Worm (Caenorhabditis elegans) whole organism, L3 larva: ENCODE measurements around the gene C35D10.5.

Experiments used
- R02D3.7 ChIP-seq: fragments of 150-350 bp; optimal IDR thresholded peaks from 2 replicates; lab custom pipeline; 2014; ENCODE audit warnings: missing biosample characterization, missing genetic modification characterization
- ZK546.5 ChIP-seq: sonication (generic microtip); optimal IDR thresholded peaks from 2 replicates; lab custom pipeline; 2017; ENCODE audit warnings: missing biosample characterization, missing genetic modification characterization
- aly-2 ChIP-seq: fragments of 150-350 bp; optimal IDR thresholded peaks from 2 replicates; lab custom pipeline; 2014; ENCODE audit warnings: missing biosample characterization, missing genetic modification characterization
- ceh-28 ChIP-seq: fragments of 150-350 bp; optimal IDR thresholded peaks from 2 replicates; lab custom pipeline; 2014; ENCODE audit warnings: missing biosample characterization, missing genetic modification reagents, missing genetic modification characterization
- ceh-82 ChIP-seq: fragments of 150-350 bp; optimal IDR thresholded peaks from 2 replicates; lab custom pipeline; 2014; ENCODE audit warnings: missing biosample characterization, missing genetic modification characterization
- ceh-9 ChIP-seq: sonication (generic microtip); optimal IDR thresholded peaks from 2 replicates; lab custom pipeline; 2018; ENCODE audit warnings: missing biosample characterization, missing genetic modification characterization
- daf-12 ChIP-seq: fragments of 150-350 bp; optimal IDR thresholded peaks from 2 replicates; lab custom pipeline; 2014; ENCODE audit warnings: missing biosample characterization, missing genetic modification reagents, missing genetic modification characterization
- egl-27 ChIP-seq: sonication (generic microtip); optimal IDR thresholded peaks from 4 replicates; lab custom pipeline; 2017; ENCODE audit warnings: missing biosample characterization, missing genetic modification reagents, missing genetic modification characterization
- elt-1 ChIP-seq: fragments of 150-350 bp; optimal IDR thresholded peaks from 2 replicates; lab custom pipeline; 2014; ENCODE audit warnings: missing biosample characterization, missing genetic modification characterization
- elt-2 ChIP-seq: sonication (generic microtip); optimal IDR thresholded peaks from 2 replicates; lab custom pipeline; 2016; ENCODE audit warnings: missing genetic modification reagents, mild to moderate bottlenecking, missing genetic modification characterization, missing compliant biosample characterization
- elt-3 ChIP-seq, 3 experiments: fragments of 150-350 bp in 1 of 3; sonication (generic microtip) in 2 of 3; optimal IDR thresholded peaks; 2 replicates in 2 of 3; 4 replicates in 1 of 3; lab custom pipeline; 2014 to 2017; ENCODE audit warnings: missing biosample characterization in 3 of 3, missing genetic modification characterization in 3 of 3
- eor-1 ChIP-seq, 2 experiments: fragments of 150-350 bp; optimal IDR thresholded peaks; 2 replicates each; lab custom pipeline; 2014 to 2018; ENCODE audit warnings: missing biosample characterization in 2 of 2, missing genetic modification characterization in 2 of 2
- fkh-10 ChIP-seq: sonication (generic microtip); optimal IDR thresholded peaks from 2 replicates; lab custom pipeline; 2017; ENCODE audit warnings: missing biosample characterization, missing genetic modification reagents, missing genetic modification characterization
- hmg-11 ChIP-seq: sonication (generic microtip); optimal IDR thresholded peaks from 2 replicates; lab custom pipeline; 2016; ENCODE audit warnings: missing genetic modification characterization, missing compliant biosample characterization
- jun-1 ChIP-seq: fragments of 150-350 bp; optimal IDR thresholded peaks from 2 replicates; lab custom pipeline; 2014; ENCODE audit warnings: missing biosample characterization, missing genetic modification reagents, missing genetic modification characterization
- lin-15B ChIP-seq: fragments of 150-350 bp; optimal IDR thresholded peaks from 2 replicates; lab custom pipeline; 2014; ENCODE audit warnings: missing biosample characterization, missing genetic modification characterization
- lin-39 ChIP-seq: fragments of 150-350 bp; optimal IDR thresholded peaks from 2 replicates; lab custom pipeline; 2018; ENCODE audit warnings: missing biosample characterization, missing genetic modification reagents, missing genetic modification characterization
- mdl-1 ChIP-seq: fragments of 150-350 bp; optimal IDR thresholded peaks from 2 replicates; lab custom pipeline; 2014; ENCODE audit warnings: missing biosample characterization, missing genetic modification characterization
- nfya-1 ChIP-seq: sonication (generic microtip); optimal IDR thresholded peaks from 2 replicates; lab custom pipeline; 2017; ENCODE audit warnings: missing genetic modification characterization, mild to moderate bottlenecking, missing compliant biosample characterization, antibody characterized with exemption, moderate library complexity; ENCODE audit not compliant: insufficient read depth
- nhr-11 ChIP-seq: fragments of 150-350 bp; optimal IDR thresholded peaks from 2 replicates; lab custom pipeline; 2014; ENCODE audit warnings: missing biosample characterization, missing genetic modification characterization
- nhr-12 ChIP-seq: fragments of 150-350 bp; optimal IDR thresholded peaks from 2 replicates; lab custom pipeline; 2014; ENCODE audit warnings: missing biosample characterization, missing genetic modification characterization
- nhr-237 ChIP-seq: fragments of 150-350 bp; optimal IDR thresholded peaks from 2 replicates; lab custom pipeline; 2014; ENCODE audit warnings: missing biosample characterization, missing genetic modification characterization
- nhr-25 ChIP-seq: sonication (generic microtip); optimal IDR thresholded peaks from 2 replicates; lab custom pipeline; 2017; ENCODE audit warnings: missing biosample characterization, missing genetic modification characterization
- nhr-28 ChIP-seq: fragments of 150-350 bp; optimal IDR thresholded peaks from 2 replicates; lab custom pipeline; 2014; ENCODE audit warnings: missing biosample characterization, missing genetic modification characterization
- nhr-43 ChIP-seq: sonication (generic microtip); optimal IDR thresholded peaks from 2 replicates; lab custom pipeline; 2016; ENCODE audit warnings: mild to moderate bottlenecking, missing genetic modification characterization, missing compliant biosample characterization; ENCODE audit not compliant: poor library complexity, severe bottlenecking
- nhr-67 ChIP-seq: fragments of 150-350 bp; optimal IDR thresholded peaks from 2 replicates; lab custom pipeline; 2014; ENCODE audit warnings: missing biosample characterization, missing genetic modification characterization
- nhr-77 ChIP-seq: fragments of 150-350 bp; optimal IDR thresholded peaks from 2 replicates; lab custom pipeline; 2014; ENCODE audit warnings: missing biosample characterization, missing genetic modification characterization
- pha-4 ChIP-seq: fragments of 150-350 bp; optimal IDR thresholded peaks from 2 replicates; lab custom pipeline; 2014; ENCODE audit warnings: missing biosample characterization, missing genetic modification reagents, missing genetic modification characterization
- pqm-1 ChIP-seq: fragments of 150-350 bp; optimal IDR thresholded peaks from 2 replicates; lab custom pipeline; 2017; ENCODE audit warnings: missing biosample characterization, missing genetic modification characterization, inconsistent platforms
- sea-2 ChIP-seq: fragments of 150-350 bp; sonication (generic microtip); optimal IDR thresholded peaks from 4 replicates; lab custom pipeline; 2014; ENCODE audit warnings: missing biosample characterization, missing genetic modification reagents, missing genetic modification characterization
- snpc-4 ChIP-seq: fragments of 150-350 bp; optimal IDR thresholded peaks from 2 replicates; lab custom pipeline; 2014; ENCODE audit warnings: missing biosample characterization, missing genetic modification characterization
- tbx-2 ChIP-seq: sonication (generic microtip); optimal IDR thresholded peaks from 2 replicates; lab custom pipeline; 2016; ENCODE audit warnings: mild to moderate bottlenecking, missing genetic modification characterization, missing compliant biosample characterization
- unc-39 ChIP-seq: sonication (generic microtip); optimal IDR thresholded peaks from 4 replicates; lab custom pipeline; 2017; ENCODE audit warnings: missing biosample characterization, missing genetic modification characterization
- unc-62 ChIP-seq: fragments of 150-350 bp; sonication (generic microtip); optimal IDR thresholded peaks from 4 replicates; lab custom pipeline; 2014; ENCODE audit warnings: missing biosample characterization, missing genetic modification reagents, missing genetic modification characterization
- zag-1 ChIP-seq: fragments of 150-350 bp; optimal IDR thresholded peaks from 2 replicates; lab custom pipeline; 2014; ENCODE audit warnings: missing biosample characterization, missing genetic modification characterization
- ztf-4 ChIP-seq: fragments of 150-350 bp; optimal IDR thresholded peaks from 2 replicates; lab custom pipeline; 2014; ENCODE audit warnings: missing biosample characterization, missing genetic modification characterization

The C35D10.5 gene

DNA sequence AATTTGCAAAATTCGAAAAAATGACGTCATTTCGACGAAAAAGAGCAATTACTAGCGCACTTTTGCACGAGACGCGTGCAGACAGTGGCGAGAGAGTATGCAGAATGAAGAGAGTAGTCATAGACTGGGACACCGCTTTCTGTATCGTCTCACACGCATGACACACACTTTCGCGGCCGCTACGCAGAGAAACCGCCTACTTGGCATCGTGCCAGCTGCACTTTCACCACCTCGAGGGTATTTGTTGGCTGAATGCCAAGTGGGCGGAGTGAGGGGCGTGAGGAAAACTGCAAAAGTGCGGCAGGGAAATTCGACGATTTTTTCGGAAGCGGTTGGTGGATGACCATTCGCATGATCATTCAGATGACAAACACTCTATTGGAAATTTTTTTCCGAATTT is 37.6 kb downstream of the C35D10.5 start (continued):
- peak; percentile 95 for TF ChIP-seq egl-27 (tag; lab: Kevin White, UChicago)
- peak; percentile 99 for TF ChIP-seq fkh-10 (GFP tag; lab: Kevin White, UChicago)
- peak; percentile 95 for TF ChIP-seq ceh-28 (tag; lab: Kevin White, UChicago)
- TF ChIP-seq, all 47 proteins: peak for 40

DNA sequence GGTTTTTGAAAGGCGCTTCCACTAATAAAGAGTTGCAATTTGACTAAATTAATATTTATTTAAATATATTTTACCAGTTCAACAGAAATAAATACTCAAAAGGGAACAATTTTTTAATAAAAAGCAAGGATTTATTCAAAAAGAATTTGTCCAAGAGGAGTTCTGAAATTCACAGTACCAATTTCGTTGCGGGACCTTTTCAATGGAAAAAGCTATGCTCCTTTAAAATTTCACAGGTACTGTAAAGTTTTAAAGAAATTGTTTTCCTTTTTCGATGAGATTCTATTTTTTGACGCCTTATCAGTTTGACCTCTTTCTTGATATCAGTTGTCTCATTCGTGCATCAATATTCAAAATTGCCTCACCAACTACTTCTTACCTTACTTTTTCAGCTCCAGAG is 38.1 kb downstream of the C35D10.5 start, which contains the start of gene tag-340:
Gene tag-340 (plus strand): TSS at position 249 of the 400 bp plus-strand sequence.
- no peak for TF ChIP-seq nhr-25
- TF ChIP-seq unc-39 (tag; lab: Kevin White, UChicago) = no peak
- TF ChIP-seq mdl-1 (tag; lab: Kevin White, UChicago) = no peak
- no peak for TF ChIP-seq fkh-10 (GFP tag; lab: Kevin White, UChicago)
- no peak for TF ChIP-seq R02D3.7 (tag; lab: Kevin White, UChicago)
- no peak for TF ChIP-seq nhr-67 (tag; lab: Kevin White, UChicago)
- TF ChIP-seq nfya-1 (tag; lab: Kevin White, UChicago) = no peak
- TF ChIP-seq ZK546.5 = no peak
- TF ChIP-seq pha-4 = no peak
- TF ChIP-seq ztf-4 (tag; lab: Kevin White, UChicago) = no peak
- TF ChIP-seq zag-1 (tag; lab: Kevin White, UChicago) = no peak
- TF ChIP-seq ceh-9 (tag; lab: Kevin White, UChicago) = no peak
- TF ChIP-seq tbx-2 (tag; lab: Kevin White, UChicago) = no peak
- TF ChIP-seq nhr-43 = no peak
- no peak for TF ChIP-seq lin-15B
- TF ChIP-seq snpc-4 = no peak
- TF ChIP-seq lin-39 (tag; lab: Kevin White, UChicago) = no peak
- no peak for TF ChIP-seq nhr-237

DNA sequence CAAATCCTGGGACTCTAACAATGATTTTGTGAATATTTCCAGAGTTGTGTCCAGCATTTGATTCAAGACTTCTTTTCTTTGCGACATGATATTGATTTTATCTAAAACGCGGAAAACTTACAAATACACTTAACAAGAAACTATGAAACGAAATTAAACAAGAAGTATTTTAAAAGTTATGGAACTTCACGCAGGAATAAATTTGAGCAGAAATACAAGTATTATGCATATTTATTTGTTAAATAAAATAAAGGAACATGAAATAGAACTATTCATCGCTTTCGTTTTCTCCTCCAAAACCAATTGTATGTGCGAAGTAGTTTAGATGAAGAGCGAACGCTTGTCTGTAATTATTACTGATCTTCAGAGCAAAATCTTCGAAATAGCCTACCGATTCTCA is 41.6 kb downstream of the C35D10.5 start, which contains the start of gene kbp-2:
Gene kbp-2 (minus strand): TSS at position 101 of the 400 bp plus-strand sequence.
- TF ChIP-seq ceh-28 (tag; lab: Kevin White, UChicago) = no peak
- TF ChIP-seq egl-27 (tag; lab: Kevin White, UChicago) = no peak
- no peak for TF ChIP-seq nhr-77 (tag; lab: Kevin White, UChicago)
- no peak for TF ChIP-seq lin-15B
- no peak for TF ChIP-seq unc-39 (tag; lab: Kevin White, UChicago)
- no peak for TF ChIP-seq elt-1 (tag; lab: Kevin White, UChicago)
- TF ChIP-seq nhr-28 (tag; lab: Kevin White, UChicago) = no peak
- TF ChIP-seq nhr-11 (tag; lab: Kevin White, UChicago) = no peak
- no peak for TF ChIP-seq mdl-1 (tag; lab: Kevin White, UChicago)
- no peak for TF ChIP-seq snpc-4
- no peak for TF ChIP-seq pha-4
- TF ChIP-seq fkh-10 (GFP tag; lab: Kevin White, UChicago) = no peak
- no peak for TF ChIP-seq tbx-2 (tag; lab: Kevin White, UChicago)
- TF ChIP-seq ceh-82 (tag; lab: Kevin White, UChicago) = no peak
- no peak for TF ChIP-seq lin-39 (tag; lab: Kevin White, UChicago)
- TF ChIP-seq nhr-12 = no peak
- TF ChIP-seq nhr-25 = no peak
- no peak for TF ChIP-seq daf-12 (tag; lab: Kevin White, UChicago)
- TF ChIP-seq hmg-11 (tag; lab: Kevin White, UChicago) = no peak

DNA sequence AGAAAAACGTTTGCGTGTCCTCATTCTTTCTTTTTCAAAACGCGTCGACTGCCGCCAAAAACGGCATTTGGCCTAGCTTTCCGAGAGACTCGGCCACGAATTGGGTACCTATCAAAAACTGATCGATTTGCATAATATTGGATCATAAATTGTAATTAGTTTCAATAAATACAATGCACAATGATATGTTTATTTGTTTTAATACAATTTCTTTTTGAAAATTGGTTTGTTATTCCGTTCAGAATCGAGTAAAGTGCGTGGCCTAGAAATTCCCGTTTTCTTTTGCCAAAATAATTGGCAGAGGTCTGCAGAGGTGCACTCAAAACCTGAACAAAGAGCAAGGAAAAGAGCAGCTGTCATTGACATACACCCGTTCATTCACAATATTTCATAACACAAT is 43.3 kb downstream of the C35D10.5 start, which contains the start of gene F26F4.8:
Gene F26F4.8 (minus strand): TSS at position 69 of the 400 bp plus-strand sequence.
- no peak for TF ChIP-seq eor-1 (tag; optimal IDR thresholded peaks at IDR 0.05; lab: Kevin White, UChicago)
- TF ChIP-seq nfya-1 (tag; lab: Kevin White, UChicago) = peak; percentile 52
- peak; percentile 42 for TF ChIP-seq lin-15B
- no peak for TF ChIP-seq nhr-237
- no peak for TF ChIP-seq nhr-43
- TF ChIP-seq sea-2 (GFP tag; lab: Kevin White, UChicago) = no peak
- TF ChIP-seq pha-4 = peak; percentile 14
- no peak for TF ChIP-seq aly-2 (tag; lab: Kevin White, UChicago)
- no peak for TF ChIP-seq R02D3.7 (tag; lab: Kevin White, UChicago)
- TF ChIP-seq nhr-28 (tag; lab: Kevin White, UChicago) = no peak

DNA sequence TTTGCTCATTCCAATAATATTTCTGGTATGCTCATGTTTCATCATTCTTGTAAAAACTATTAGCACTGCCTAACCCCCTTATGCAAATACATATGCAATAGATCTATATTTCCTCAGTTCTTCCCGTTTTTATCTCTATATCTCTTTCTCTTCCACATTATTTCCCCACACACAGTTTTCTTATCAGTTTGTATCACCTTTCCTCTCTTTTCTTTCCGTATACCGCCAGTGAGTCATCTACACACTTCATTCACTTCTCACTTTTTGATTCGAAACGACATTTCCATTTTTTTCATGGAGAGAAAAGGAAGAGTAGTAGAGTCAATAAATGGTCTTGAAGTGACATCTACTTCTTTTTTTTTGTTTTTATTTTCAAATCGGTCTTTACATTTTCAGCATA is 44.2 kb downstream of the C35D10.5 start:
- TF ChIP-seq unc-62 (GFP tag; lab: Kevin White, UChicago) (no peak), ceh-28 (tag; lab: Kevin White, UChicago) (no peak), pqm-1 (tag; lab: Kevin White, UChicago) (peak; percentile 2), pha-4 (peak; percentile 24), elt-2 (tag; lab: Kevin White, UChicago) (peak; percentile 64), jun-1 (tag; lab: Kevin White, UChicago) (peak; percentile 44), elt-3 (tag; optimal IDR thresholded peaks at IDR 0.05; lab: Kevin White, UChicago) (peak in 1 of 3 experiments; percentile 40), snpc-4 (peak; percentile 26)
